Fruit fly (Drosophila melanogaster): Measurements from ENCODE around the gene CG42699.
A peak's percentile ranks its signal among the peaks of the same experiment; 100 is the strongest.

CG42699 gene

dm6 chrX:5764001-5764892 lies at the start of gene CG42699, which contains the start of gene MAPk-Ak2:
CG42699 (plus strand) TSS chrX:5764553.
MAPk-Ak2 (minus strand) TSS chrX:5764203.
- TF ChIP-seq CTCF (optimal IDR thresholded peaks at IDR 0.05), result peak in 1 of 2 experiments; percentile 18
- no peak for TF ChIP-seq CG8478 (optimal IDR thresholded peaks at IDR 0.05)

dm6 chrX:5714786-5715185 lies 49.6 kb upstream of the CG42699 start:
- TF ChIP-seq CG8478 (optimal IDR thresholded peaks at IDR 0.05) (no peak), CTCF (optimal IDR thresholded peaks at IDR 0.05) (no peak)

dm6 chrX:5715455-5716227 lies 48.7 kb upstream of the CG42699 start:
- TF ChIP-seq CG8478 (optimal IDR thresholded peaks at IDR 0.05) (no peak), CTCF (optimal IDR thresholded peaks at IDR 0.05) (no peak)

dm6 chrX:5717741-5718475 lies 46.4 kb upstream of the CG42699 start, which contains the start of gene CG33080:
CG33080 (minus strand) TSS chrX:5717778.
- no peak for TF ChIP-seq CG8478 (optimal IDR thresholded peaks at IDR 0.05)
- TF ChIP-seq CTCF (optimal IDR thresholded peaks at IDR 0.05), result no peak

- no peak for TF ChIP-seq CG8478 (optimal IDR thresholded peaks at IDR 0.05)
- no peak for TF ChIP-seq CTCF (optimal IDR thresholded peaks at IDR 0.05)
Observed at dm6 chrX:5718476-5719012, 45.8 kb upstream of the CG42699 start.

dm6 chrX:5723577-5723976 lies 40.8 kb upstream of the CG42699 start:
- TF ChIP-seq CG8478 (optimal IDR thresholded peaks at IDR 0.05) (no peak), CTCF (optimal IDR thresholded peaks at IDR 0.05) (no peak)

dm6 chrX:5724151-5724699 lies 40.1 kb upstream of the CG42699 start:
- no peak for TF ChIP-seq CG8478 (optimal IDR thresholded peaks at IDR 0.05)
- TF ChIP-seq CTCF (optimal IDR thresholded peaks at IDR 0.05), result no peak

dm6 chrX:5724744-5725185 lies 39.6 kb upstream of the CG42699 start:
- TF ChIP-seq CTCF (optimal IDR thresholded peaks at IDR 0.05), result no peak
- TF ChIP-seq CG8478 (optimal IDR thresholded peaks at IDR 0.05), result no peak

- no peak for TF ChIP-seq CTCF (optimal IDR thresholded peaks at IDR 0.05)
- TF ChIP-seq CG8478 (optimal IDR thresholded peaks at IDR 0.05), result no peak
Observed at dm6 chrX:5732440-5732839, 31.9 kb upstream of the CG42699 start, which contains the start of gene CG15773. CG15773 (plus strand) TSS chrX:5732740.

- TF ChIP-seq CTCF (optimal IDR thresholded peaks at IDR 0.05) (no peak), CG8478 (optimal IDR thresholded peaks at IDR 0.05) (no peak)
Observed at dm6 chrX:5735268-5735941, 28.9 kb upstream of the CG42699 start.

- TF ChIP-seq CG8478 (optimal IDR thresholded peaks at IDR 0.05), result no peak
- TF ChIP-seq CTCF (optimal IDR thresholded peaks at IDR 0.05), result no peak
Observed at dm6 chrX:5737157-5737556, 27.2 kb upstream of the CG42699 start.

dm6 chrX:5737676-5738220 lies 26.6 kb upstream of the CG42699 start, which contains the start of gene Snx27:
Snx27 (minus strand) TSS chrX:5738031.
- TF ChIP-seq CG8478 (optimal IDR thresholded peaks at IDR 0.05) (no peak), CTCF (optimal IDR thresholded peaks at IDR 0.05) (peak; percentile 29 to 45)

dm6 chrX:5741625-5742024 lies 22.7 kb upstream of the CG42699 start:
- TF ChIP-seq CTCF (optimal IDR thresholded peaks at IDR 0.05) (no peak), CG8478 (optimal IDR thresholded peaks at IDR 0.05) (no peak)
